Fruit fly (Drosophila melanogaster): ENCODE data around the gene CG3106.

Gene CG3106

DNA sequence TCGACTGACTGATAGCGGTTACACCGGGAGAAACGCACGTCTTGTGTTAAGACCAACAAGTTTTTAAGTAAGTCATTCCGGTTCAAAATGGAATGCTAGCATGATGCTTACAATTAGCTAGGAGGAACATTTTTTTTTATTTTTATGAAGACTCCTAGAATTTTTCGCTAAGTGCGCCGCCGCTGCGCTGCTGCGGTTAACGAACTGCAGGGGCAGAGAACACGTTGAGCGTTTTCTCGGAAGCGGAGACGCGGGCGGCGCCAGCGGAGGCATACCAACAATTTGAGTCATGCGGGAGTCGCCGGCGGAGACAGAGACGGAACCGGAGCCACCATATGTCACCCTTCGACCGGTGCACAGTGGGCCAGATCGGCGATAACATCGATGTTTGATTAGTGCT lies 16.7 kb downstream of the CG3106 start (continued):
- TF ChIP-seq lilli (GFP tag; optimal IDR thresholded peaks at IDR 0.05): peak; percentile 98
- TF ChIP-seq CG2129 (GFP tag; IDR thresholded peaks at IDR 0.05; ENCODE audit: partially characterized antibody): no peak
- peak; percentile 96 for TF ChIP-seq CG7372 (GFP tag; IDR thresholded peaks at IDR 0.05)
- TF ChIP-seq Dip3 (GFP tag; optimal IDR thresholded peaks at IDR 0.05): peak; percentile 96
- TF ChIP-seq ATbp (GFP tag; optimal IDR thresholded peaks at IDR 0.05): peak; percentile 97
- peak; percentile 97 for TF ChIP-seq Dad (GFP tag; optimal IDR thresholded peaks at IDR 0.05)
- TF ChIP-seq CG5180 (GFP tag; optimal IDR thresholded peaks at IDR 0.05): peak; percentile 89
- peak; percentile 95 for TF ChIP-seq sd (tag; optimal IDR thresholded peaks at IDR 0.05)
- peak; percentile 96 for TF ChIP-seq en (GFP tag; optimal IDR thresholded peaks at IDR 0.05)
- TF ChIP-seq dan (GFP tag; IDR thresholded peaks at IDR 0.05): peak; percentile 90
- TF ChIP-seq tgo (GFP tag; IDR thresholded peaks at IDR 0.05): peak; percentile 97
- TF ChIP-seq Bdp1 (GFP tag; optimal IDR thresholded peaks at IDR 0.05): peak; percentile 91
- peak; percentile 93 for TF ChIP-seq zf30C (GFP tag; optimal IDR thresholded peaks at IDR 0.05)
- peak; percentile 57 for TF ChIP-seq Sry-β (GFP tag; optimal IDR thresholded peaks at IDR 0.05)
- peak; percentile 95 for TF ChIP-seq oc (tag; optimal IDR thresholded peaks at IDR 0.05)
- peak; percentile 91 for TF ChIP-seq CG31224 (GFP tag; IDR thresholded peaks at IDR 0.05)
- TF ChIP-seq CG10431 (GFP tag; optimal IDR thresholded peaks at IDR 0.05): peak; percentile 90
- peak; percentile 96 for TF ChIP-seq Atf-2 (GFP tag; optimal IDR thresholded peaks at IDR 0.05)
- TF ChIP-seq CG10543 (GFP tag; optimal IDR thresholded peaks at IDR 0.05): peak; percentile 92
- peak; percentile 95 for TF ChIP-seq onecut (GFP tag; IDR thresholded peaks at IDR 0.05)
- peak; percentile 90 for TF ChIP-seq kni (GFP tag; optimal IDR thresholded peaks at IDR 0.05)
- no peak for TF ChIP-seq tna (GFP tag; IDR thresholded peaks at IDR 0.05; ENCODE audit: partially characterized antibody)
- peak; percentile 96 for TF ChIP-seq gce (GFP tag; IDR thresholded peaks at IDR 0.05)
- TF ChIP-seq CG7357 (GFP tag; IDR thresholded peaks at IDR 0.05): peak; percentile 91
- peak; percentile 86 for TF ChIP-seq Fer2 (tag; optimal IDR thresholded peaks at IDR 0.05)
- peak; percentile 95 for TF ChIP-seq fd96Cb (tag; optimal IDR thresholded peaks at IDR 0.05)
- peak; percentile 87 for TF ChIP-seq grn (GFP tag; optimal IDR thresholded peaks at IDR 0.05)
- peak; percentile 78 for TF ChIP-seq Jarid2 (GFP tag; optimal IDR thresholded peaks at IDR 0.05)
- TF ChIP-seq sr (GFP tag; IDR thresholded peaks at IDR 0.05): peak; percentile 91
- peak; percentile 96 for TF ChIP-seq CG14050 (GFP tag; IDR thresholded peaks at IDR 0.05)
- TF ChIP-seq az2 (GFP tag; optimal IDR thresholded peaks at IDR 0.05): peak; percentile 98
- TF ChIP-seq Hand (GFP tag; optimal IDR thresholded peaks at IDR 0.05): peak; percentile 90
- peak; percentile 99 for TF ChIP-seq vvl (GFP tag; IDR thresholded peaks at IDR 0.05)
- no peak for TF ChIP-seq pfk (GFP tag; optimal IDR thresholded peaks at IDR 0.05)
- TF ChIP-seq Awh (GFP tag; IDR thresholded peaks at IDR 0.05): peak; percentile 97
- peak; percentile 98 for TF ChIP-seq CG13424 (tag; optimal IDR thresholded peaks at IDR 0.05)
- peak; percentile 95 for TF ChIP-seq CG3726 (GFP tag; IDR thresholded peaks at IDR 0.05)
- peak; percentile 98 for TF ChIP-seq HLH3B (GFP tag; IDR thresholded peaks at IDR 0.05)
- TF ChIP-seq H15 (GFP tag; IDR thresholded peaks at IDR 0.05): peak; percentile 96
- peak; percentile 90 for TF ChIP-seq fd3F (GFP tag; optimal IDR thresholded peaks at IDR 0.05)
- TF ChIP-seq GATAe (GFP tag; conservative IDR thresholded peaks at IDR 0.05): peak; percentile 96
- TF ChIP-seq Sin3A (optimal IDR thresholded peaks at IDR 0.05): no peak
- peak; percentile 89 for TF ChIP-seq NFAT (GFP tag; IDR thresholded peaks at IDR 0.05)
- TF ChIP-seq Ssrp (tag; optimal IDR thresholded peaks at IDR 0.05): peak; percentile 94
- no peak for TF ChIP-seq CG16813 (GFP tag; IDR thresholded peaks at IDR 0.05; ENCODE audit: partially characterized antibody)
- peak; percentile 97 for TF ChIP-seq unpg (GFP tag; optimal IDR thresholded peaks at IDR 0.05)
- TF ChIP-seq vnd (GFP tag; IDR thresholded peaks at IDR 0.05; ENCODE audit: partially characterized antibody): no peak
- peak; percentile 90 for TF ChIP-seq luna (GFP tag; optimal IDR thresholded peaks at IDR 0.05)
- peak; percentile 91 for TF ChIP-seq HmgD (GFP tag; optimal IDR thresholded peaks at IDR 0.05)
- peak; percentile 96 for TF ChIP-seq Chrac-16 (GFP tag; optimal IDR thresholded peaks at IDR 0.05)
- peak; percentile 94 for TF ChIP-seq CG17385 (GFP tag; optimal IDR thresholded peaks at IDR 0.05)
